Worm (Caenorhabditis elegans): ENCODE data around the gene gnrr-6.

Gene gnrr-6

ce11 chrX:11206953-11207352 is 28.3 kb downstream of the gnrr-6 start, which contains the start of gene hst-2 (continued):
- TF ChIP-seq nhr-28 (tag; optimal IDR thresholded peaks at IDR 0.05) (no peak), lsy-2 (tag; optimal IDR thresholded peaks at IDR 0.05) (peak; percentile 91 to 93), fkh-4 (tag; optimal IDR thresholded peaks at IDR 0.05; ENCODE audit: borderline replicate concordance) (peak; percentile 57), ceh-82 (tag; optimal IDR thresholded peaks at IDR 0.05) (peak; percentile 82 to 88 (median 87)), ztf-11 (tag; optimal IDR thresholded peaks at IDR 0.05) (peak in 1 of 2 experiments; percentile 75), zip-4 (GFP tag; optimal IDR thresholded peaks at IDR 0.05) (peak; percentile 78), sup-37 (GFP tag; optimal IDR thresholded peaks at IDR 0.05) (peak; percentile 86), lin-35 (GFP tag; optimal IDR thresholded peaks at IDR 0.05) (peak; percentile 74 to 91), blmp-1 (tag; optimal IDR thresholded peaks at IDR 0.05) (peak; percentile 83), elt-3 (tag; optimal IDR thresholded peaks at IDR 0.05) (peak in 3 of 6 experiments; percentile 38 to 84 (median 84)), fkh-10 (GFP tag; optimal IDR thresholded peaks at IDR 0.05) (peak; percentile 68), tbx-2 (tag; optimal IDR thresholded peaks at IDR 0.05) (peak; percentile 97), Y116A8C.19 (tag; optimal IDR thresholded peaks at IDR 0.05; ENCODE audit: borderline replicate concordance) (no peak), jun-1 (tag; optimal IDR thresholded peaks at IDR 0.05) (peak; percentile 90), dsc-1 (tag; optimal IDR thresholded peaks at IDR 0.05) (peak; percentile 95), F16B12.6 (tag; optimal IDR thresholded peaks at IDR 0.05) (peak; percentile 73), ets-5 (GFP tag; IDR thresholded peaks at IDR 0.05) (no peak), snu-23 (GFP tag; optimal IDR thresholded peaks at IDR 0.05) (peak; percentile 96), nhr-85 (tag) (peak; percentile 98), alr-1 (tag; optimal IDR thresholded peaks at IDR 0.05; ENCODE audit: borderline replicate concordance) (no peak), nhr-47 (tag; optimal IDR thresholded peaks at IDR 0.05) (peak; percentile 96), pax-3 (tag; optimal IDR thresholded peaks at IDR 0.05) (peak; percentile 76), lin-15B (tag; optimal IDR thresholded peaks at IDR 0.05) (no peak), unc-30 (tag; optimal IDR thresholded peaks at IDR 0.05) (no peak), mep-1 (tag; optimal IDR thresholded peaks at IDR 0.05) (peak; percentile 99), fos-1 (tag; optimal IDR thresholded peaks at IDR 0.05) (peak; percentile 87), nhr-11 (tag; optimal IDR thresholded peaks at IDR 0.05) (peak; percentile 89), vab-15 (tag; optimal IDR thresholded peaks at IDR 0.05) (no peak), ztf-4 (tag; optimal IDR thresholded peaks at IDR 0.05) (peak; percentile 67), unc-62 (GFP tag; optimal IDR thresholded peaks at IDR 0.05) (no peak), xbp-1 (tag; optimal IDR thresholded peaks at IDR 0.05) (peak; percentile 93), ama-1 (optimal IDR thresholded peaks at IDR 0.05) (peak; percentile 1), ceh-90 (tag; optimal IDR thresholded peaks at IDR 0.05) (no peak), mef-2 (tag; optimal IDR thresholded peaks at IDR 0.05) (peak; percentile 84), unc-98 (GFP tag; IDR thresholded peaks at IDR 0.05) (no peak), lin-39 (tag; optimal IDR thresholded peaks at IDR 0.05) (peak; percentile 97), lir-3 (tag; optimal IDR thresholded peaks at IDR 0.05; ENCODE audit: poor library complexity) (peak; percentile 81), lin-14 (GFP tag; optimal IDR thresholded peaks at IDR 0.05) (peak; percentile 95), pag-3 (tag; optimal IDR thresholded peaks at IDR 0.05; ENCODE audit: borderline replicate concordance, insufficient read depth) (peak; percentile 39), rnt-1 (tag; optimal IDR thresholded peaks at IDR 0.05) (peak; percentile 95), ceh-88 (GFP tag; IDR thresholded peaks at IDR 0.05) (peak; percentile 80), efl-1 (optimal IDR thresholded peaks at IDR 0.05) (peak; percentile 82 to 84), efl-1 (GFP tag; optimal IDR thresholded peaks at IDR 0.05 in 1 of 2) (peak; percentile 68 to 97), ceh-8 (GFP tag; optimal IDR thresholded peaks at IDR 0.05) (peak; percentile 85), efl-3 (GFP tag; optimal IDR thresholded peaks at IDR 0.05) (peak; percentile 55), egl-13 (tag; optimal IDR thresholded peaks at IDR 0.05) (peak; percentile 83), tlp-1 (tag; optimal IDR thresholded peaks at IDR 0.05) (no peak), skn-1 (tag; optimal IDR thresholded peaks at IDR 0.05) (peak; percentile 70), unc-130 (tag; optimal IDR thresholded peaks at IDR 0.05) (peak; percentile 96), C34B4.2 (tag; optimal IDR thresholded peaks at IDR 0.05) (no peak), hpl-2 (GFP tag; optimal IDR thresholded peaks at IDR 0.05) (peak; percentile 80), nhr-20 (tag; optimal IDR thresholded peaks at IDR 0.05) (peak; percentile 97), swsn-7 (tag; optimal IDR thresholded peaks at IDR 0.05) (peak; percentile 94)

Measured in whole organism, L1 larva.